Worm (Caenorhabditis elegans): Measurements from ENCODE around the gene W06G6.9.

W06G6.9 gene

DNA sequence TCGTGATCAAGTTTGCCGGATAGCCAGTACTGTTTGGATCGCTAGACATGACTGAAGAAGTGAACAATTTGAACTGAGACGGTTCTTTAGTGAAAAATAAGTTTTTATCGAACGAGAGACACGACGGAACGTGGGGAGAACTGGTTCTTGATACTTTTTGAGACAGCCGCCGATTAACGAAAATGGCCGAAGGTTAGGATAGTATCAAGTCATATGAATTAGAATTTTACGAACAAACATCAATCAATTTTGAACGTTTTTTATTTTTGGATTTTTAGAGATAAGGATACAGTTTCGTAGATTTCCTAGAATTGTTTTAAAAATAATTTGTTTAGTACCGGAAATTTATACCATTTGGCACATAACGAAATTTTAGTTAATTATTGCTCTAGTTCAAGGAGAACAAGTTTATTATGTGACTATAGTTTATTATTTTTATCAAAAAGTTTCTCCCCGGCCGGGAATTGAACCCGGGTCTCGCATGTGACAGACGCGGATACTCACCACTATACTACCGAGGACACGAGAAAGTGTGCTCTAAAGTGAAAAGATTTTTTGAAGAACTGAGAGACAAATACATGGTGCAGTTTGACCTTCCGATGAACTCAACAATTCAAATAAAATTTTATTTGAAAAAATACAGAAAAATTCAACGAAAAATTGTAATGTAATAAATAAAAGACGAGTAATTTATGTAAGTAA lies 2.2 kb upstream of the W06G6.9 start, which contains the start of gene W06G6.20:
Gene W06G6.20, minus strand, starts transcription at position 51 of the 702 bp plus-strand sequence.
- TF ChIP-seq T22C8.4 (GFP tag; IDR thresholded peaks at IDR 0.05) (no peak), flt-1 (GFP tag; IDR thresholded peaks at IDR 0.05) (no peak), ref-1 (GFP tag; conservative IDR thresholded peaks at IDR 0.05) (no peak), ztf-29 (GFP tag; IDR thresholded peaks at IDR 0.05) (no peak), cog-1 (tag; optimal IDR thresholded peaks at IDR 0.05) (no peak), ztf-23 (GFP tag; IDR thresholded peaks at IDR 0.05) (no peak), klf-2 (GFP tag; conservative IDR thresholded peaks at IDR 0.05) (no peak), tab-1 (GFP tag; IDR thresholded peaks at IDR 0.05) (no peak), med-1 (GFP tag; optimal IDR thresholded peaks at IDR 0.05; ENCODE audit: insufficient read depth) (no peak)

DNA sequence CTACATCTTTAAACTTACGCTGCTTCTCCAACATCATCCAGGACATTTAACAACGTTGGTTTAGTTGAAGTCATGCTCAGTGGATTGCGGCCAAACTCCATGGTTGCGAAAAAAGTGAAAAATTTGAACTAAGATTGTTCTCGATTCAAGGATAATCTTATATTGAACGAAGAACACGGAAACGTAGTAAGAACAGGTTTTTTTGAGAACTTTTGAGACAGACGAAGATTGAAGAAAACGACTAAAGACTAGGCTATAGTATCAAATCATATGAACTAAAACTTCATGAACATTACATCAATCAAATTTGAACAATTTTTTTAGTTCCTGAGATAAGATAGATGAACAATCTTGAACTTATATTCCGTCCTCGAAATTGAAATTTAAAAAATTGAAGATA lies 821 bp upstream of the W06G6.9 start, which contains the start of gene W06G6.10:
Gene W06G6.10, minus strand, starts transcription at position 101 of the 400 bp plus-strand sequence.
- TF ChIP-seq tab-1 (GFP tag; IDR thresholded peaks at IDR 0.05) = no peak
- no peak for TF ChIP-seq cog-1 (tag; optimal IDR thresholded peaks at IDR 0.05)
- no peak for TF ChIP-seq ztf-29 (GFP tag; IDR thresholded peaks at IDR 0.05)
- TF ChIP-seq ref-1 (GFP tag; conservative IDR thresholded peaks at IDR 0.05) = no peak
- TF ChIP-seq ztf-23 (GFP tag; IDR thresholded peaks at IDR 0.05) = no peak
- no peak for TF ChIP-seq flt-1 (GFP tag; IDR thresholded peaks at IDR 0.05)
- TF ChIP-seq med-1 (GFP tag; optimal IDR thresholded peaks at IDR 0.05; ENCODE audit: insufficient read depth) = no peak
- no peak for TF ChIP-seq klf-2 (GFP tag; conservative IDR thresholded peaks at IDR 0.05)

DNA sequence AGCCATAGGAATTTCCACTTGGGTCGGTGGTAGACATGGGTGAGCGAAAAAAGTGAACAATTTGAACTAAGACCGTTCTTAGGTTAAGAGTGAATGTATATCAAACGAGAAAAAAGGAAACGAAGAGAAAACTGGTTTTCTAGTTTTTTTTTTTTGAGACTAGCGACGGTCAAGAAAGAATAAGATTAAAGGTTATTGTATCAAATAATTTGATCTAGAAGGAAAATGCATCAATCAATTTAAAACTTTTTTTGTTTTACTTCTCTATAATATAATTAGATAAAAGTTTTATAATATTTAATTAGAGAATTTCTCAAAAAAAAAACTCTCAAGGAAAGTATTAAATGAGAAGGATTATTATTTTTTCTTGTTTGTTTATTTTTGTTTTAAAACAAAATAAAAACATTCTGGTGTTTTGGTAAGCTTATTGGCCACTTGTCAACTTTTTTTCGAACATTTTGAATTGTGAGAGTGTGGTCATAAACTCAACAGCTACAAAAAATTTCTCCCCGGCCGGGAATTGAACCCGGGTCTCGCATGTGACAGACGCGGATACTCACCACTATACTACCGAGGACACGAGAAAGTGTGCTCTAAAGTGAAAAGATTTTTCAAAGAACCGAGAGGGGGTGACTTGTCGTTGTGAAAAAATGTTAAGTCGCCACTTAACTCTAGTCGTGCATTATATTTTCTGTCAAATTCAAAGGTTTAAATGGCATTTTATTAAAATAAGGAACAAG lies 901 bp downstream of the W06G6.9 start, which contains the start of gene W06G6.17:
Gene W06G6.17, minus strand, starts transcription at position 51 of the 740 bp plus-strand sequence.
- TF ChIP-seq flt-1 (GFP tag; IDR thresholded peaks at IDR 0.05) (no peak), ref-1 (GFP tag; conservative IDR thresholded peaks at IDR 0.05) (no peak), T22C8.4 (GFP tag; IDR thresholded peaks at IDR 0.05) (no peak), klf-2 (GFP tag; conservative IDR thresholded peaks at IDR 0.05) (no peak), cog-1 (tag; optimal IDR thresholded peaks at IDR 0.05) (no peak)

DNA sequence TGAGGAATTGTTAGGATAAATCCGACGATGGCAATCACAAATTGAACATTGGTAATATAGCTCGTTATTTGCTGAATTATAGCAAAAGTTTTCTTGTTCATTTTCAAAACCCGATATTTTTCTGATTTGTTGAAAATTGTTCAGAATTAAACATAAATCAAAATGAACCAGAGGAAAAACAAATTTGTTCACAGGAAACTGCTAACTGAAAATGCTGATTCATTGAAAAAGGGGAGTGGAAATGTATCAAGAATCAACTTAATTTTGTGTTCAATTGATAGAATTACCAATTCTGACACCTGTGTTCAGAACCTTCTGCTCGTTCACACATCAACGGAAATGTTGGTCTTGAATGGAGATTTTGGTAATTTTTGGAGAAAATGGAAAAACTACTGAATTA lies 2.7 kb downstream of the W06G6.9 start, which contains the start of gene srw-77:
Gene srw-77, minus strand, starts transcription at position 101 of the 400 bp plus-strand sequence.
- TF ChIP-seq klf-2 (GFP tag; conservative IDR thresholded peaks at IDR 0.05) = no peak
- TF ChIP-seq ref-1 (GFP tag; conservative IDR thresholded peaks at IDR 0.05) = no peak
- no peak for TF ChIP-seq T22C8.4 (GFP tag; IDR thresholded peaks at IDR 0.05)
- TF ChIP-seq ztf-23 (GFP tag; IDR thresholded peaks at IDR 0.05) = no peak
- no peak for TF ChIP-seq tab-1 (GFP tag; IDR thresholded peaks at IDR 0.05)
- TF ChIP-seq med-1 (GFP tag; optimal IDR thresholded peaks at IDR 0.05; ENCODE audit: insufficient read depth) = no peak
- no peak for TF ChIP-seq ztf-29 (GFP tag; IDR thresholded peaks at IDR 0.05)
- TF ChIP-seq cog-1 (tag; optimal IDR thresholded peaks at IDR 0.05) = no peak
- TF ChIP-seq flt-1 (GFP tag; IDR thresholded peaks at IDR 0.05) = no peak

DNA sequence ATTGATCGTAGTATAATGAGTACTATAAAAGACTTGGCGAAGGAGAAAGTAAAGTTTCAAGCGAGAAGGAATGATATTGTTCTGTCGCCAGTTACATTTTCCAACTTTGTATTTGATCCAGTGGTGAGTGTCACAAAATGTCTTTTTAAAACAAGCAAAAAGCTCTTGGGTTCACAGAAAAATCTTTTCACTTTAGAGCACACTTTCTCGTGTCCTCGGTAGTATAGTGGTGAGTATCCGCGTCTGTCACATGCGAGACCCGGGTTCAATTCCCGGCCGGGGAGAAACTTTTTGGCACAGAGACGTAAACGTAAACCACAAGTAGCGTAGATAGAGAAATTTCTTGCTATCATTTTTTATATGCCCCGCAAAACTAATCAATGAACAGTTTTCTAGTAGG lies 5.9 kb downstream of the W06G6.9 start:
- TF ChIP-seq tab-1 (GFP tag; IDR thresholded peaks at IDR 0.05) (no peak), ztf-23 (GFP tag; IDR thresholded peaks at IDR 0.05) (no peak), klf-2 (GFP tag; conservative IDR thresholded peaks at IDR 0.05) (no peak), flt-1 (GFP tag; IDR thresholded peaks at IDR 0.05) (no peak), med-1 (GFP tag; optimal IDR thresholded peaks at IDR 0.05; ENCODE audit: insufficient read depth) (no peak), ref-1 (GFP tag; conservative IDR thresholded peaks at IDR 0.05) (no peak), T22C8.4 (GFP tag; IDR thresholded peaks at IDR 0.05) (no peak), ztf-29 (GFP tag; IDR thresholded peaks at IDR 0.05) (no peak), cog-1 (tag; optimal IDR thresholded peaks at IDR 0.05) (no peak)

DNA sequence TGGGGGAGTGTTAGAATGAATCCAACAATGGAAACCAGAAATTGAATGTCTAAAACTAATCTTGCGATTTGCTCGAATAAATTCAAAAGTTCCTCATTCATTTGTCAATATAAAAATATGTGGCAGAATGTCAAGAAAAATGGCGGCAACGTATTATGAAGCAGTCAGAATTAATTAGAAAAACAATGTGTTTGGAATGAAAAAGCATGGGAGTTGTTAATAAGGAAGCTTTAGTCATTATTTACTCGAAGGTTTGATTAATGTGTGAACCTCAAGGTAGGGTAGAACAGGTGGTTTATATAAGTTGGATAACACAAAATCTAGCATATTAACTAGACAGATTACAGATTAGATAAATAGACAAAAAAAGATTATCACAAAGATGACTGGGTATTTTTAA lies 8.1 kb downstream of the W06G6.9 start, which contains the start of gene srw-76:
Gene srw-76, minus strand, starts transcription at position 101 of the 400 bp plus-strand sequence.
- TF ChIP-seq flt-1 (GFP tag; IDR thresholded peaks at IDR 0.05) = no peak
- TF ChIP-seq T22C8.4 (GFP tag; IDR thresholded peaks at IDR 0.05) = no peak
- TF ChIP-seq cog-1 (tag; optimal IDR thresholded peaks at IDR 0.05) = no peak

DNA sequence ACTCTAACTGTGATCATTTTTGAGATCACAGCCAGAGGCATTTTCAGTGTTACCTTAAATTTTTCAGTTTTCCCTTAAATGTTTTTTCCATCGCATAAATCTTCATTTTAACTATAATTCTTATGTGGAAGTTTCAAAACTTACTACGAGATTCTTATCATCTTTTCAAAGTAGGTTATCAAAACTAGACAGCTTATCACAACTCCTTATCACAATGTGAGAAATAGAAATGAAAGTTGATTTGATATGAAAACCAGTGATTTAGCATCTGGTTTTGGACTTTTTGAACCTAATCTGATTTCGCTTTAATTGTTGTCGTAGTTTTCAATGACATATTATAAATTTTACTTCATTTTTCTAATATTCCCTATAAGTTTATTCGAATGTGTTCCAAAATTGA lies 10.4 kb downstream of the W06G6.9 start, which contains the start of gene mltn-11:
Gene mltn-11, plus strand, starts transcription at position 276 of the 400 bp plus-strand sequence.
- no peak for TF ChIP-seq ztf-23 (GFP tag; IDR thresholded peaks at IDR 0.05)

DNA sequence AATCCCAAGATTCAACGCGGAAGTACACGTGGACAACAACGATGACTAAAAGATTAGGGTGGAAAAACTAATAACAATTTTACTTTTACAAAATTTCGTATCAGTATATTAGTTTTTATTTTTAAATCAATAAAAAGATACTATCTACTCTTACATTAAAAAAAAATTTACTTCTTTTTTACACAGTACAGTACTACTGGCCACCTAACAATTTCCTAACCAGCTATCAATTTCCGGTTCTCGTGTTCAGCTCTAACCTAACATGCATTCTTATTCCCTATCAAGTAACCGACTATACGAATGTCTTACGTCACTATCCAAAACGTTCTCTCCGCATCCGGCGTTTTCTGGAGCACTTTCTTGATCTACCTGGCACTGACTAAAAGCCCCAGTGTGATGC lies 16.7 kb downstream of the W06G6.9 start, which contains the start of gene srd-21:
Gene srd-21, plus strand, starts transcription at position 301 of the 400 bp plus-strand sequence.
- TF ChIP-seq flt-1 (GFP tag; IDR thresholded peaks at IDR 0.05) = no peak
- TF ChIP-seq klf-2 (GFP tag; conservative IDR thresholded peaks at IDR 0.05) = no peak
- TF ChIP-seq tab-1 (GFP tag; IDR thresholded peaks at IDR 0.05) = no peak
- no peak for TF ChIP-seq ztf-29 (GFP tag; IDR thresholded peaks at IDR 0.05)
- no peak for TF ChIP-seq med-1 (GFP tag; optimal IDR thresholded peaks at IDR 0.05; ENCODE audit: insufficient read depth)
- no peak for TF ChIP-seq ztf-23 (GFP tag; IDR thresholded peaks at IDR 0.05)
- TF ChIP-seq T22C8.4 (GFP tag; IDR thresholded peaks at IDR 0.05) = no peak
- no peak for TF ChIP-seq cog-1 (tag; optimal IDR thresholded peaks at IDR 0.05)
- TF ChIP-seq ref-1 (GFP tag; conservative IDR thresholded peaks at IDR 0.05) = no peak

DNA sequence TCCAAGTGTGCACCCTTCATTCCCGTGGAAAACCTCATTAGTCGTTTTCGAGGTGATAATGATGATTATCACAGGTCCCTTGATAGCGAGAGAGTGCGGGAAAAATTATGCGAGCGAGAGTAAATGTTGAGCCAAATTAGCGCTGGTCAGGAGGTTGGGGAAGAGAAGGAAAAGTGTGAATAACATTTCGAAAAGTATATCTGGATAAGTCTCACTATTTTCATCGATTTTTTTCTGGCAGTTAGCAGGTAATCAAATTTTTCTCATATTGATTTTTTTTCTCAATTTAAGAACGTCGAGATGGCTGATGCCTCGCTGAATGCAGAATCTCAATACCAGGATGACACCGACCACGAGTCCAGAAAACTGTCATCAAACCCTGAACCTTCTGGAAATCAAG lies 17.3 kb downstream of the W06G6.9 start, which contains the start of gene W06G6.2:
Gene W06G6.2, plus strand, starts transcription at position 301 of the 400 bp plus-strand sequence.
- no peak for TF ChIP-seq ztf-23 (GFP tag; IDR thresholded peaks at IDR 0.05)
- no peak for TF ChIP-seq klf-2 (GFP tag; conservative IDR thresholded peaks at IDR 0.05)
- TF ChIP-seq ref-1 (GFP tag; conservative IDR thresholded peaks at IDR 0.05) = no peak

DNA sequence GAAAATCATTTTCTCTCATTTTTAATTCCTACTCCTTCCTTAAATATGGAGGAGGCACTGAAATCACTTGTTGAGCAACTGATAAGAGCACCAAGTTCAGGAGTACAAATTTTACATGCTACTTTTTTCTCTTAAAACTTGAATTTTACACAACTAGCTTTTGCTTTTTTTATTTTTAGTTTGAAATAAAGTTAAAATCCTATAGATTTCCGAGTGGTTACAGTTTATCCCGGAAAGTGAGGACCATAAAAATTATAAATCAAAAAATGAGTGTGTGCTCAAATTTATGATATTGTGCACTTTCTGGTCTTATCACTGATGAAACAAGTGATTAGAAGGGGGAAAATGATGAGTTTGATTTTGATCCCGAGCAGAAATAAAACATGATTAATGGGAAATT lies 18.3 kb downstream of the W06G6.9 start, which contains the start of gene oac-53:
Gene oac-53, minus strand, starts transcription at position 9 of the 400 bp plus-strand sequence.
- TF ChIP-seq med-1 (GFP tag; optimal IDR thresholded peaks at IDR 0.05; ENCODE audit: insufficient read depth) (no peak), cog-1 (tag; optimal IDR thresholded peaks at IDR 0.05) (no peak), klf-2 (GFP tag; conservative IDR thresholded peaks at IDR 0.05) (no peak), ref-1 (GFP tag; conservative IDR thresholded peaks at IDR 0.05) (no peak), tab-1 (GFP tag; IDR thresholded peaks at IDR 0.05) (no peak), flt-1 (GFP tag; IDR thresholded peaks at IDR 0.05) (no peak), ztf-23 (GFP tag; IDR thresholded peaks at IDR 0.05) (no peak), ztf-29 (GFP tag; IDR thresholded peaks at IDR 0.05) (no peak), T22C8.4 (GFP tag; IDR thresholded peaks at IDR 0.05) (no peak)

Measured in whole organism, midembryonic.